Fruit fly (Drosophila melanogaster) whole organism, embryonic: ENCODE measurements around the gene Rnb.

Source experiments
- CG10543 ChIP-seq: fragments of 200-800 bp; sonication (Bioruptor generic); optimal IDR thresholded peaks from 3 replicates; lab custom pipeline; 2017; ENCODE audit warnings: missing biosample characterization, mild to moderate bottlenecking, missing genetic modification characterization, moderate library complexity
- CG10959 ChIP-seq: fragments of 200-800 bp; sonication (Bioruptor generic); IDR thresholded peaks from 2 replicates; pipeline ENCODE4 v1.3.6; 2022; ENCODE audit warnings: missing biosample characterization, missing genetic modification characterization
- CG1233 ChIP-seq: fragments of 200-800 bp; sonication (Bioruptor generic); optimal IDR thresholded peaks from 4 replicates; lab custom pipeline; 2018; ENCODE audit warnings: missing biosample characterization, mild to moderate bottlenecking, missing genetic modification characterization
- CG15011 ChIP-seq: fragments of 200-800 bp; sonication (Bioruptor generic); optimal IDR thresholded peaks from 3 replicates; lab custom pipeline; 2018; ENCODE audit warnings: missing biosample characterization, mild to moderate bottlenecking, missing genetic modification characterization
- CG17359 ChIP-seq: fragments of 200-800 bp; sonication (Bioruptor generic); optimal IDR thresholded peaks from 3 replicates; lab custom pipeline; 2018; ENCODE audit warnings: missing biosample characterization, mild to moderate bottlenecking, missing genetic modification characterization, moderate library complexity
- Dip2 ChIP-seq: fragments of 200-800 bp; sonication (Bioruptor generic); IDR thresholded peaks from 2 replicates; pipeline ENCODE4 v1.3.6; 2022; ENCODE audit warnings: missing biosample characterization, missing genetic modification characterization
- Dll ChIP-seq: fragments of 200-800 bp; sonication (Bioruptor generic); IDR thresholded peaks from 4 replicates; pipeline ENCODE4 v1.3.6; 2022; ENCODE audit warnings: missing biosample characterization, missing genetic modification characterization; ENCODE audit not compliant: partially characterized antibody
- H2.0 ChIP-seq: fragments of 200-800 bp; sonication (Bioruptor generic); IDR thresholded peaks from 2 replicates; pipeline ENCODE4 v1.3.6; 2022; ENCODE audit warnings: missing biosample characterization, missing genetic modification characterization
- Lhr ChIP-seq: fragments of 200-800 bp; sonication (Bioruptor generic); optimal IDR thresholded peaks from 3 replicates; lab custom pipeline; 2017; ENCODE audit warnings: mild to moderate bottlenecking, missing biosample characterization, missing genetic modification reagents, missing genetic modification characterization
- bowl ChIP-seq: fragments of 200-800 bp; sonication (Bioruptor generic); IDR thresholded peaks from 2 replicates; pipeline ENCODE4 v1.3.6; 2022; ENCODE audit warnings: missing biosample characterization, missing genetic modification characterization
- hth ChIP-seq: fragments of >200 bp; optimal IDR thresholded peaks from 2 replicates; lab custom pipeline; 2017; ENCODE audit warnings: inconsistent platforms
- jumu ChIP-seq: fragments of 200-800 bp; sonication (Bioruptor generic); optimal IDR thresholded peaks from 3 replicates; lab custom pipeline; 2016; ENCODE audit warnings: missing biosample characterization, missing genetic modification characterization
- onecut ChIP-seq: fragments of 200-800 bp; sonication (Bioruptor generic); IDR thresholded peaks from 2 replicates; pipeline ENCODE4 v1.3.6; 2022; ENCODE audit warnings: missing biosample characterization, missing genetic modification characterization

dm6 chr3R:29847126-29847525 lies 48.0 kb upstream of the Rnb start:
- TF ChIP-seq CG15011 (GFP tag; lab: Kevin White, UChicago) (no peak), CG10543 (GFP tag; lab: Kevin White, UChicago) (no peak), bowl (GFP tag; lab: Robert Waterston, UW) (no peak), hth (lab: Kevin White, UChicago) (no peak), CG1233 (GFP tag; lab: Kevin White, UChicago) (no peak), onecut (GFP tag; lab: Robert Waterston, UW) (no peak), Lhr (GFP tag; lab: Kevin White, UChicago) (no peak), jumu (GFP tag; lab: Kevin White, UChicago) (no peak), H2.0 (GFP tag; lab: Robert Waterston, UW) (no peak), CG17359 (tag; lab: Kevin White, UChicago) (no peak), CG10959 (GFP tag; lab: Robert Waterston, UW) (no peak), Dll (GFP tag; lab: Robert Waterston, UW) (no peak), Dip2 (no peak)
